Fruit fly (Drosophila melanogaster) whole organism, pupa: ENCODE data around the gene spict.

Source experiments
- CG10348 ChIP-seq: fragments of 200-800 bp; sonication (Bioruptor generic); IDR thresholded peaks from 2 replicates; pipeline ENCODE4 v1.3.6; 2022; ENCODE audit warnings: missing biosample characterization, missing genetic modification characterization
- CG12605 ChIP-seq: fragments of 200-800 bp; sonication (Bioruptor generic); IDR thresholded peaks from 2 replicates; pipeline ENCODE4 v1.3.6; 2022; ENCODE audit warnings: missing biosample characterization, missing genetic modification characterization
- CG13204 ChIP-seq: fragments of 200-800 bp; sonication (Bioruptor generic); optimal IDR thresholded peaks from 2 replicates; lab custom pipeline; 2018; ENCODE audit warnings: missing biosample characterization, mild to moderate bottlenecking, missing genetic modification characterization, moderate library complexity
- CG14655 ChIP-seq: fragments of 200-800 bp; sonication (Bioruptor generic); optimal IDR thresholded peaks from 3 replicates; lab custom pipeline; 2017; ENCODE audit warnings: mild to moderate bottlenecking, missing biosample characterization, missing genetic modification reagents, missing genetic modification characterization
- CG15710 ChIP-seq: fragments of 200-800 bp; sonication (Bioruptor generic); optimal IDR thresholded peaks from 2 replicates; lab custom pipeline; 2018; ENCODE audit warnings: missing biosample characterization, mild to moderate bottlenecking, missing genetic modification characterization, moderate library complexity
- CG17806 ChIP-seq: fragments of 200-800 bp; sonication (Bioruptor generic); optimal IDR thresholded peaks from 2 replicates; lab custom pipeline; 2018; ENCODE audit warnings: missing biosample characterization, mild to moderate bottlenecking, missing genetic modification characterization, moderate library complexity
- CG32121 ChIP-seq: fragments of 200-800 bp; sonication (Bioruptor generic); IDR thresholded peaks from 2 replicates; pipeline ENCODE4 v1.3.6; 2022; ENCODE audit warnings: missing biosample characterization, missing genetic modification characterization
- CG34367 ChIP-seq: fragments of 200-800 bp; sonication (Bioruptor generic); optimal IDR thresholded peaks from 2 replicates; lab custom pipeline; 2018; ENCODE audit warnings: missing biosample characterization, mild to moderate bottlenecking, missing genetic modification characterization
- CG4496 ChIP-seq: fragments of 200-800 bp; sonication (Bioruptor generic); IDR thresholded peaks from 3 replicates; pipeline ENCODE4 v1.3.6; 2022; ENCODE audit warnings: missing biosample characterization, missing genetic modification characterization
- CG8159 ChIP-seq: fragments of 200-800 bp; sonication (Bioruptor generic); optimal IDR thresholded peaks from 3 replicates; lab custom pipeline; 2018; ENCODE audit warnings: missing biosample characterization, mild to moderate bottlenecking, missing genetic modification characterization, moderate library complexity
- CG8301 ChIP-seq: fragments of 200-800 bp; sonication (Bioruptor generic); optimal IDR thresholded peaks from 2 replicates; lab custom pipeline; 2018; ENCODE audit warnings: missing biosample characterization, mild to moderate bottlenecking, missing genetic modification characterization
- CG9948 ChIP-seq: fragments of 200-800 bp; sonication (Bioruptor generic); optimal IDR thresholded peaks from 2 replicates; lab custom pipeline; 2018; ENCODE audit warnings: missing biosample characterization, mild to moderate bottlenecking, missing genetic modification characterization, moderate library complexity
- D1 ChIP-seq: fragments of 200-800 bp; sonication (Bioruptor generic); optimal IDR thresholded peaks from 2 replicates; lab custom pipeline; 2018; ENCODE audit warnings: missing biosample characterization, mild to moderate bottlenecking, missing genetic modification characterization, moderate library complexity
- EcR ChIP-seq: fragments of 200-800 bp; sonication (Bioruptor generic); optimal IDR thresholded peaks from 3 replicates; lab custom pipeline; 2019; ENCODE audit warnings: missing biosample characterization, missing genetic modification characterization, mild to moderate bottlenecking, moderate library complexity, missing genetic modification reagents
- Ets98B ChIP-seq: fragments of 200-800 bp; sonication (Bioruptor generic); IDR thresholded peaks from 2 replicates; pipeline ENCODE4 v1.3.6; 2022; ENCODE audit warnings: missing biosample characterization, missing genetic modification characterization
- Pif1A ChIP-seq: fragments of 200-800 bp; sonication (Bioruptor generic); optimal IDR thresholded peaks from 3 replicates; lab custom pipeline; 2016; ENCODE audit warnings: missing biosample characterization, missing genetic modification characterization
- Pif1B ChIP-seq: fragments of 200-800 bp; sonication (Bioruptor generic); optimal IDR thresholded peaks from 3 replicates; lab custom pipeline; 2016; ENCODE audit warnings: missing biosample characterization, missing genetic modification characterization
- Snoo ChIP-seq: fragments of 200-800 bp; sonication (Bioruptor generic); optimal IDR thresholded peaks from 3 replicates; lab custom pipeline; 2017; ENCODE audit warnings: missing biosample characterization, mild to moderate bottlenecking, missing genetic modification characterization, inconsistent platforms
- fd96Ca ChIP-seq: fragments of 200-800 bp; sonication (Bioruptor generic); IDR thresholded peaks from 3 replicates; pipeline ENCODE4 v1.3.6; 2022; ENCODE audit warnings: missing biosample characterization, missing genetic modification characterization
- gl ChIP-seq: fragments of 200-800 bp; sonication (Bioruptor generic); optimal IDR thresholded peaks from 2 replicates; lab custom pipeline; 2018; ENCODE audit warnings: missing biosample characterization, mild to moderate bottlenecking, missing genetic modification characterization
- rn ChIP-seq: fragments of 200-800 bp; sonication (Bioruptor generic); IDR thresholded peaks from 2 replicates; pipeline ENCODE4 v1.3.6; 2022; ENCODE audit warnings: missing biosample characterization, missing genetic modification characterization

The spict gene

dm6 chr2L:12692343-12693079, 12.0 kb upstream of the spict start, which contains the start of the genes CCT4 and CG6153:
Gene CCT4 (minus strand): TSS chr2L:12692934.
Gene CG6153 (plus strand): TSS chr2L:12692993.
- TF ChIP-seq CG8301 (no peak), CG13204 (GFP tag; lab: Kevin White, UChicago) (no peak), fd96Ca (GFP tag; lab: Robert Waterston, UW) (0 out of 3 replicates have a peak, but pooled peaks have one; percentile 25)
- TF ChIP-seq, all 21 proteins: peak for 1

- TF ChIP-seq CG12605 (GFP tag; lab: Robert Waterston, UW) (peak; percentile 71), fd96Ca (GFP tag; lab: Robert Waterston, UW) (0 out of 3 replicates have a peak, but pooled peaks have one; percentile 30), CG34367 (tag; lab: Kevin White, UChicago) (no peak)
These were observed 9.6 kb upstream of the spict start, which contains the start of the genes IFT43 and PICK1 for dm6 chr2L:12694823-12695420. Gene IFT43 (minus strand): TSS chr2L:12694988. Gene PICK1 (plus strand): TSS chr2L:12695033.

DNA sequence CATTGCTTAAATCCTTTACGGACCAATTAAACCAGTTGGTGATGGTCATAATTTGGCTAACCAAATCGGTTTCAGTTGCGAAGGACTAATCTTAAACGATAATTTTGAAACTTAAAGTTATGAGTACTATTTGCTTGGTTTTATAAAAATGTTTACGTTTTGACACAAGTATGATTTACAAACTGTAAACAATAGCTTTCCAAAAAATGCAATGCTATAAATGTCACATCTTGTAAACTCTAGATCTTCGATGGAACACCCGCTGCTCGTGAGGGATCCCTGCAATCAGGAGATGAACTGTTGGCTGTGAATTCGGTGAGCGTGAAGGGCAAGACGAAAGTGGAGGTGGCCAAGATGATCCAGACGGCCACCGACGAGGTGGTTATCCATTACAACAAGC, 7.3 kb upstream of the spict start, which contains the start of gene CG5781:
Gene CG5781, minus strand, starts transcription at position 101 of the 400 bp plus-strand sequence.
- no peak for TF ChIP-seq fd96Ca (GFP tag; lab: Robert Waterston, UW)
- TF ChIP-seq CG32121, result no peak
- no peak for TF ChIP-seq CG12605 (GFP tag; lab: Robert Waterston, UW)
- no peak for TF ChIP-seq EcR
- no peak for TF ChIP-seq CG9948 (tag; lab: Kevin White, UChicago)
- TF ChIP-seq CG15710, result no peak
- TF ChIP-seq CG8159 (tag; lab: Kevin White, UChicago), result no peak
- no peak for TF ChIP-seq CG34367 (tag; lab: Kevin White, UChicago)
- no peak for TF ChIP-seq Snoo (tag; lab: Kevin White, UChicago)
- TF ChIP-seq Pif1B, result no peak
- no peak for TF ChIP-seq CG13204 (GFP tag; lab: Kevin White, UChicago)
- TF ChIP-seq gl, result no peak

dm6 chr2L:12700381-12700963, 4.1 kb upstream of the spict start, which contains the start of gene CG17036:
Gene CG17036 (minus strand): TSS chr2L:12700746.
- no peak for TF ChIP-seq CG9948 (tag; lab: Kevin White, UChicago)
- TF ChIP-seq CG32121, result peak; percentile 49; the same call in 1 of the 2 replicates
- peak; percentile 43 for TF ChIP-seq Snoo (tag; lab: Kevin White, UChicago)
- peak; percentile 34; the same call in 1 of the 2 replicates for TF ChIP-seq CG12605 (GFP tag; lab: Robert Waterston, UW)
- peak; percentile 62 for TF ChIP-seq CG4496 (GFP tag; lab: Robert Waterston, UW)
- TF ChIP-seq, all 21 proteins: peak for 4

- no peak for TF ChIP-seq CG32121
- no peak for TF ChIP-seq CG10348
- no peak for TF ChIP-seq CG12605 (GFP tag; lab: Robert Waterston, UW)
- no peak for TF ChIP-seq CG8301
- TF ChIP-seq Snoo (tag; lab: Kevin White, UChicago), result no peak
- TF ChIP-seq CG15710, result no peak
- TF ChIP-seq Ets98B (GFP tag; lab: Robert Waterston, UW), result no peak
- TF ChIP-seq CG17806 (tag; lab: Kevin White, UChicago), result no peak
- TF ChIP-seq EcR, result no peak
- no peak for TF ChIP-seq fd96Ca (GFP tag; lab: Robert Waterston, UW)
- TF ChIP-seq gl, result no peak
- no peak for TF ChIP-seq Pif1A
- no peak for TF ChIP-seq D1 (tag; lab: Kevin White, UChicago)
- TF ChIP-seq CG8159 (tag; lab: Kevin White, UChicago), result no peak
- TF ChIP-seq CG34367 (tag; lab: Kevin White, UChicago), result no peak
- TF ChIP-seq CG9948 (tag; lab: Kevin White, UChicago), result no peak
- no peak for TF ChIP-seq CG13204 (GFP tag; lab: Kevin White, UChicago)
These were observed 3.0 kb upstream of the spict start for dm6 chr2L:12701498-12701897.

DNA sequence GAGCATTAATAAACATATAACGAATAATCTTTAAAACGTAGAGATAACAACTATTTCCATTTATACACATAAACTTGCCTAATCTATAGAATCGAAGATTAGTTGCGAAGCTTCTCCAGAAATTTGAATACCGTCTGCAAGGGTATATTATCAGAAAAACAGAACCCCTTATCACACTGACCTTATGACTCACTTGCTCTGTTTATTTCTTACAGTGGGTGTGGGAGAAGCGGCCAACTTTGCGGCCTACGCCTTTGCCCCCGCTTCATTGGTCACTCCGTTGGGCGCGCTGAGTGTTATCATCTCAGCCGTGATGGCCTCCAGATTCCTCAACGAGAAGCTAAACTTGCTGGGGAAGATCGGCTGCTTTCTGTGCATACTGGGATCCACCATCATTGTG, 851 bp downstream of the spict start:
- TF ChIP-seq CG9948 (tag; lab: Kevin White, UChicago), result no peak
- no peak for TF ChIP-seq CG8159 (tag; lab: Kevin White, UChicago)
- TF ChIP-seq CG17806 (tag; lab: Kevin White, UChicago), result no peak
- no peak for TF ChIP-seq rn (GFP tag; lab: Robert Waterston, UW)
- TF ChIP-seq CG12605 (GFP tag; lab: Robert Waterston, UW), result no peak
- no peak for TF ChIP-seq CG4496 (GFP tag; lab: Robert Waterston, UW)
- no peak for TF ChIP-seq CG32121

DNA sequence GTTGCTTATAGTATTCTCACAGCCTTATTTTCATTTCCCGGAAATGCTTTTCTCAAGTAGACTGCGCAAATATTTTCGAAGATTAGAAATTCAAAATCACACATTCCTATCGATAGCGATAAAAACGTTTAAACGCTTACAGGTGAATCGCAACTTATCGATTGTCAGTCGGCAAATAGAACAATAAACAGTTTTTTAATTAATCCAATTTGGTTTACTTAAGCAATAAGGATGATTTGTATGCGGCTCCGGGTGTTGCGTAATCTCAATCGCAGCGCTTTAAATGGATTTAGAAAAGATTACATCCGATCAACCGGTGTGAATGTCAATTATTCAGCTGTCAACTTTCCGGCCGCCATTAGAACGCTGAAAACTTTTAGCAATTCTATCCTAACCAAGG, 3.0 kb downstream of the spict start, which contains the start of the genes CG6180 and CG15484:
Gene CG6180, plus strand, starts transcription at position 122 of the 400 bp plus-strand sequence.
Gene CG15484, minus strand, starts transcription at position 172 of the 400 bp plus-strand sequence.
- TF ChIP-seq CG9948 (tag; lab: Kevin White, UChicago) (no peak), CG8301 (no peak), CG34367 (tag; lab: Kevin White, UChicago) (no peak), Pif1B (no peak), CG10348 (no peak), rn (GFP tag; lab: Robert Waterston, UW) (no peak), CG32121 (no peak), Ets98B (GFP tag; lab: Robert Waterston, UW) (no peak), CG14655 (GFP tag; lab: Kevin White, UChicago) (no peak), CG12605 (GFP tag; lab: Robert Waterston, UW) (no peak)
